Worm (Caenorhabditis elegans): ENCODE measurements around the gene clk-1.

Gene clk-1

ce11 chrIII:5318610-5319009 is 40.9 kb downstream of the clk-1 start:
- TF ChIP-seq nfya-1 (tag; optimal IDR thresholded peaks at IDR 0.05) (no peak), ceh-2 (tag; optimal IDR thresholded peaks at IDR 0.05) (no peak), pros-1 (tag; optimal IDR thresholded peaks at IDR 0.05) (no peak), nhr-232 (tag; optimal IDR thresholded peaks at IDR 0.05) (no peak), pag-3 (tag; optimal IDR thresholded peaks at IDR 0.05; ENCODE audit: borderline replicate concordance) (no peak), sox-2 (GFP tag; IDR thresholded peaks at IDR 0.05) (no peak), sdc-2 (tag; optimal IDR thresholded peaks at IDR 0.05) (no peak), Y22D7AL.16 (tag; optimal IDR thresholded peaks at IDR 0.05) (no peak), tbx-7 (tag; optimal IDR thresholded peaks at IDR 0.05) (no peak), tbx-2 (tag; optimal IDR thresholded peaks at IDR 0.05) (no peak), C08G9.2 (tag; optimal IDR thresholded peaks at IDR 0.05) (no peak), dmd-4 (tag; optimal IDR thresholded peaks at IDR 0.05; ENCODE audit: borderline replicate concordance) (no peak), ama-1 (optimal IDR thresholded peaks at IDR 0.05) (no peak), ahr-1 (tag; optimal IDR thresholded peaks at IDR 0.05) (no peak), K02D7.2 (tag; optimal IDR thresholded peaks at IDR 0.05) (no peak), zip-5 (tag; optimal IDR thresholded peaks at IDR 0.05) (no peak), dve-1 (tag; optimal IDR thresholded peaks at IDR 0.05) (no peak)

- TF ChIP-seq unc-42 (tag; optimal IDR thresholded peaks at IDR 0.05) = no peak
- no peak for TF ChIP-seq elt-2 (tag; optimal IDR thresholded peaks at IDR 0.05)
Measured at ce11 chrIII:5321661-5322060, 44.0 kb downstream of the clk-1 start, which contains the start of gene F52C9.3. Gene F52C9.3, plus strand, starts transcription at chrIII:5321885.

- TF ChIP-seq ama-1 (optimal IDR thresholded peaks at IDR 0.05) (no peak), zip-5 (tag; optimal IDR thresholded peaks at IDR 0.05) (no peak), pha-2 (tag; optimal IDR thresholded peaks at IDR 0.05) (no peak), dmd-4 (tag; optimal IDR thresholded peaks at IDR 0.05; ENCODE audit: borderline replicate concordance) (no peak), mec-3 (tag; optimal IDR thresholded peaks at IDR 0.05; ENCODE audit: borderline replicate concordance) (no peak), odd-2 (tag; optimal IDR thresholded peaks at IDR 0.05) (no peak), nhr-11 (tag; optimal IDR thresholded peaks at IDR 0.05) (no peak), hlh-13 (GFP tag; optimal IDR thresholded peaks at IDR 0.05) (no peak), ceh-31 (tag; optimal IDR thresholded peaks at IDR 0.05) (no peak), ets-4 (tag; optimal IDR thresholded peaks at IDR 0.05) (no peak), fkh-6 (tag; optimal IDR thresholded peaks at IDR 0.05) (no peak), ceh-48 (tag; optimal IDR thresholded peaks at IDR 0.05) (no peak), pha-4 (tag; optimal IDR thresholded peaks at IDR 0.05) (no peak), gmeb-2 (tag; optimal IDR thresholded peaks at IDR 0.05) (no peak), ceh-19 (GFP tag; optimal IDR thresholded peaks at IDR 0.05) (no peak)
Measured at ce11 chrIII:5326323-5326722, 48.6 kb downstream of the clk-1 start, which contains the start of gene sorf-2. Gene sorf-2, plus strand, starts transcription at chrIII:5326623.
